Worm (Caenorhabditis elegans) whole organism, L4 larva: ENCODE results near the gene gbf-1.
A peak's percentile ranks its signal among the peaks of the same experiment; 100 is the strongest.

ENCODE experiments used
- F26F4.8 ChIP-seq: fragments of 200-800 bp; sonication (Bioruptor generic); conservative IDR thresholded peaks from 2 replicates; pipeline ENCODE4 v1.3.6; 2022; ENCODE audit warnings: missing genetic modification characterization, missing compliant biosample characterization
- T26A8.4 ChIP-seq: fragments of 200-800 bp; sonication (Bioruptor generic); IDR thresholded peaks from 2 replicates; pipeline ENCODE4 v1.3.6; 2022; ENCODE audit warnings: missing genetic modification characterization, missing compliant biosample characterization
- ceh-82 ChIP-seq: sonication (generic microtip); optimal IDR thresholded peaks from 2 replicates; lab custom pipeline; 2017; ENCODE audit warnings: missing biosample characterization, missing genetic modification characterization
- daf-12 ChIP-seq: fragments of 150-350 bp; optimal IDR thresholded peaks from 2 replicates; lab custom pipeline; 2014; ENCODE audit warnings: missing biosample characterization, missing genetic modification reagents, missing genetic modification characterization
- daf-16 ChIP-seq, 3 experiments: sonication (generic microtip); optimal IDR thresholded peaks; 2 replicates each; lab custom pipeline; 2016 to 2017; ENCODE audit warnings: missing genetic modification characterization in 3 of 3, missing genetic modification reagents in 3 of 3, mild to moderate bottlenecking in 2 of 3, missing compliant biosample characterization in 2 of 3, missing biosample characterization in 1 of 3, moderate library complexity in 1 of 3
- dpl-1 ChIP-seq: fragments of 150-350 bp; optimal IDR thresholded peaks from 2 replicates; lab custom pipeline; 2014; ENCODE audit warnings: missing biosample characterization, missing genetic modification reagents, missing genetic modification characterization
- dve-1 ChIP-seq: sonication (generic microtip); optimal IDR thresholded peaks from 2 replicates; lab custom pipeline; 2017; ENCODE audit warnings: antibody characterized with exemption, mild to moderate bottlenecking, missing genetic modification characterization, missing compliant biosample characterization; ENCODE audit not compliant: insufficient read depth
- fkh-10 ChIP-seq: fragments of 150-350 bp; optimal IDR thresholded peaks from 2 replicates; lab custom pipeline; 2014; ENCODE audit warnings: missing biosample characterization, missing genetic modification reagents, missing genetic modification characterization
- hif-1 ChIP-seq, 2 experiments: sonication (generic microtip); optimal IDR thresholded peaks; 2 replicates each; lab custom pipeline; 2016 to 2017; ENCODE audit warnings: missing compliant biosample characterization in 2 of 2, missing genetic modification characterization in 2 of 2, missing genetic modification reagents in 2 of 2, missing genotype in 2 of 2, mild to moderate bottlenecking in 1 of 2
- hlh-11 ChIP-seq: fragments of 200-800 bp; sonication (Bioruptor generic); optimal IDR thresholded peaks from 2 replicates; lab custom pipeline; 2018; ENCODE audit warnings: mild to moderate bottlenecking, missing genetic modification characterization, missing compliant biosample characterization
- hlh-30 ChIP-seq: sonication (generic microtip); optimal IDR thresholded peaks from 2 replicates; lab custom pipeline; 2017; ENCODE audit warnings: antibody characterized with exemption, mild to moderate bottlenecking, missing genetic modification characterization, missing compliant biosample characterization; ENCODE audit not compliant: insufficient read depth
- hmg-1.1 ChIP-seq: fragments of 200-800 bp; sonication (Bioruptor generic); IDR thresholded peaks from 2 replicates; pipeline ENCODE4 v1.3.6; 2022; ENCODE audit warnings: missing genetic modification reagents, missing genetic modification characterization, missing compliant biosample characterization
- jun-1 ChIP-seq: fragments of 150-350 bp; optimal IDR thresholded peaks from 2 replicates; lab custom pipeline; 2014; ENCODE audit warnings: missing biosample characterization, missing genetic modification reagents, missing genetic modification characterization
- lin-13 ChIP-seq: fragments of 150-350 bp; optimal IDR thresholded peaks from 2 replicates; lab custom pipeline; 2014; ENCODE audit warnings: missing biosample characterization, missing genetic modification reagents, missing genetic modification characterization
- lin-38 ChIP-seq: fragments of 200-800 bp; sonication (Bioruptor generic); IDR thresholded peaks from 2 replicates; pipeline ENCODE4 v1.3.6; 2022; ENCODE audit warnings: missing genetic modification reagents, missing genetic modification characterization, missing compliant biosample characterization
- lir-3 ChIP-seq: sonication (generic microtip); optimal IDR thresholded peaks from 2 replicates; lab custom pipeline; 2016; ENCODE audit warnings: mild to moderate bottlenecking, missing genetic modification characterization, missing compliant biosample characterization
- lsy-2 ChIP-seq, 2 experiments: fragments of 150-350 bp in 1 of 2; sonication (generic microtip) in 1 of 2; optimal IDR thresholded peaks; 2 replicates each; lab custom pipeline; 2014 to 2017; ENCODE audit warnings: missing biosample characterization in 2 of 2, missing genetic modification characterization in 2 of 2
- madf-9 ChIP-seq: fragments of 200-800 bp; sonication (Bioruptor generic); conservative IDR thresholded peaks from 2 replicates; pipeline ENCODE4 v1.3.6; 2022; ENCODE audit warnings: missing genetic modification reagents, missing genetic modification characterization, missing compliant biosample characterization
- mdl-1 ChIP-seq, 2 experiments: fragments of 150-350 bp in 1 of 2; sonication (generic microtip) in 1 of 2; optimal IDR thresholded peaks; 2 replicates each; lab custom pipeline; 2014 to 2017; ENCODE audit warnings: missing biosample characterization in 2 of 2, missing genetic modification characterization in 2 of 2
- mep-1 ChIP-seq: fragments of 150-350 bp; sonication (generic microtip); optimal IDR thresholded peaks from 3 replicates; lab custom pipeline; 2014; ENCODE audit warnings: missing biosample characterization, missing genetic modification characterization
- mes-2 ChIP-seq: sonication (generic microtip); optimal IDR thresholded peaks from 2 replicates; lab custom pipeline; 2016; ENCODE audit warnings: missing genotype, mild to moderate bottlenecking, missing genetic modification characterization, missing compliant biosample characterization; ENCODE audit not compliant: poor library complexity, severe bottlenecking
- mxl-2 ChIP-seq: fragments of 200-800 bp; sonication (Bioruptor generic); conservative IDR thresholded peaks from 2 replicates; pipeline ENCODE4 v1.3.6; 2022; ENCODE audit warnings: missing genetic modification reagents, missing genetic modification characterization, missing compliant biosample characterization
- nhr-102 ChIP-seq: sonication (generic microtip); optimal IDR thresholded peaks from 2 replicates; lab custom pipeline; 2016; ENCODE audit warnings: mild to moderate bottlenecking, missing genetic modification characterization, moderate library complexity, missing compliant biosample characterization
- nhr-28 ChIP-seq: fragments of 150-350 bp; optimal IDR thresholded peaks from 2 replicates; lab custom pipeline; 2014; ENCODE audit warnings: missing biosample characterization, missing genetic modification characterization
- nhr-48 ChIP-seq: sonication (generic microtip); optimal IDR thresholded peaks from 2 replicates; lab custom pipeline; 2016; ENCODE audit warnings: mild to moderate bottlenecking, missing genetic modification characterization, missing compliant biosample characterization
- nhr-6 ChIP-seq: fragments of 150-350 bp; optimal IDR thresholded peaks from 2 replicates; lab custom pipeline; 2014; ENCODE audit warnings: missing biosample characterization, missing genetic modification characterization
- nhr-77 ChIP-seq: fragments of 150-350 bp; optimal IDR thresholded peaks from 2 replicates; lab custom pipeline; 2014; ENCODE audit warnings: missing biosample characterization, missing genetic modification characterization
- pha-4 ChIP-seq, 2 experiments: fragments of 150-350 bp in 1 of 2; fragments of 200-800 bp in 1 of 2; sonication (Bioruptor generic) in 1 of 2; IDR thresholded peaks in 1 of 2; optimal IDR thresholded peaks in 1 of 2; 2 replicates each; pipeline versions ENCODE4 v1.3.6 to Lab custom; 2014 to 2022; ENCODE audit warnings: missing genetic modification characterization in 2 of 2, missing genetic modification reagents in 2 of 2, missing biosample characterization in 1 of 2, missing compliant biosample characterization in 1 of 2
- pqm-1 ChIP-seq: sonication (generic microtip); optimal IDR thresholded peaks from 2 replicates; lab custom pipeline; 2017; ENCODE audit warnings: missing biosample characterization, missing genetic modification characterization
- spr-1 ChIP-seq: sonication (generic microtip); optimal IDR thresholded peaks from 2 replicates; lab custom pipeline; 2016; ENCODE audit warnings: mild to moderate bottlenecking, missing genetic modification characterization, missing compliant biosample characterization
- spr-3 ChIP-seq: fragments of 200-800 bp; sonication (Bioruptor generic); optimal IDR thresholded peaks from 2 replicates; lab custom pipeline; 2018; ENCODE audit warnings: mild to moderate bottlenecking, missing genetic modification characterization, missing compliant biosample characterization

Gene gbf-1

ce11 chrIII:11726590-11726989, 46.9 kb downstream of the gbf-1 start, which contains the start of gene Y41C4A.12:
Y41C4A.12 (minus strand) TSS chrIII:11726690.
- no peak for TF ChIP-seq daf-16 (GFP tag; optimal IDR thresholded peaks at IDR 0.05; lab: Kevin White, UChicago)
- peak; percentile 31 for TF ChIP-seq daf-16 (tag; optimal IDR thresholded peaks at IDR 0.05; lab: Kevin White, UChicago)
- no peak for TF ChIP-seq daf-12 (tag; lab: Kevin White, UChicago)
- TF ChIP-seq, all 104 proteins: peak for 1

ce11 chrIII:11721405-11721804, 52.1 kb downstream of the gbf-1 start, which contains the start of gene Y41C4A.32:
Y41C4A.32 (plus strand) TSS chrIII:11721706.
- TF ChIP-seq hmg-1.1 (GFP tag; lab: Robert Waterston, UW), result 0 out of 2 replicates have a peak, but pooled peaks have one; percentile 19
- no peak for TF ChIP-seq mxl-2 (GFP tag; lab: Robert Waterston, UW)
- TF ChIP-seq hlh-30 (tag; lab: Kevin White, UChicago), result peak; percentile 43
- TF ChIP-seq lin-38 (GFP tag; lab: Robert Waterston, UW), result peak; percentile 29
- peak; percentile 9 for TF ChIP-seq nhr-28 (tag; lab: Kevin White, UChicago)
- TF ChIP-seq pqm-1 (tag; lab: Kevin White, UChicago), result no peak
- peak; percentile 7 for TF ChIP-seq hlh-11 (tag; lab: Kevin White, UChicago)

- TF ChIP-seq hif-1 (tag; optimal IDR thresholded peaks at IDR 0.05; lab: Kevin White, UChicago) (no peak), dve-1 (tag; lab: Kevin White, UChicago) (peak; percentile 36), dpl-1 (GFP tag; lab: Kevin White, UChicago) (peak; percentile 96), nhr-48 (tag; lab: Kevin White, UChicago) (no peak), mes-2 (peak; percentile 69), lir-3 (tag; lab: Kevin White, UChicago) (no peak), nhr-6 (tag; lab: Kevin White, UChicago) (peak; percentile 29), mep-1 (tag; lab: Kevin White, UChicago) (peak; percentile 47), madf-9 (GFP tag; lab: Robert Waterston, UW) (0 out of 2 replicates have a peak, but pooled peaks have one; percentile 13), nhr-77 (tag; lab: Kevin White, UChicago) (peak; percentile 31), pqm-1 (tag; lab: Kevin White, UChicago) (no peak), lin-13 (GFP tag; lab: Kevin White, UChicago) (peak; percentile 34), T26A8.4 (GFP tag; lab: Robert Waterston, UW) (no peak), hlh-30 (tag; lab: Kevin White, UChicago) (peak; percentile 69), lin-38 (GFP tag; lab: Robert Waterston, UW) (peak; percentile 97), pha-4 (GFP tag; IDR thresholded peaks at IDR 0.05; lab: Robert Waterston, UW) (no peak), pha-4 (tag; optimal IDR thresholded peaks at IDR 0.05; lab: Kevin White, UChicago) (peak; percentile 88), F26F4.8 (GFP tag; lab: Robert Waterston, UW) (no peak), spr-3 (GFP tag; lab: Kevin White, UChicago) (no peak), spr-1 (tag; lab: Kevin White, UChicago) (no peak), jun-1 (tag; lab: Kevin White, UChicago) (no peak), daf-16 (GFP tag; optimal IDR thresholded peaks at IDR 0.05; lab: Kevin White, UChicago) (no peak), daf-16 (tag; optimal IDR thresholded peaks at IDR 0.05; lab: Kevin White, UChicago) (peak; percentile 3), fkh-10 (GFP tag; lab: Kevin White, UChicago) (peak; percentile 5), lsy-2 (tag; optimal IDR thresholded peaks at IDR 0.05; lab: Kevin White, UChicago) (peak in 1 of 2 experiments; percentile 72), nhr-102 (tag; lab: Kevin White, UChicago) (peak; percentile 50), mxl-2 (GFP tag; lab: Robert Waterston, UW) (no peak), ceh-82 (tag; lab: Kevin White, UChicago) (no peak), nhr-28 (tag; lab: Kevin White, UChicago) (peak; percentile 43), mdl-1 (tag; optimal IDR thresholded peaks at IDR 0.05; lab: Kevin White, UChicago) (peak in 1 of 2 experiments; percentile 8), hmg-1.1 (GFP tag; lab: Robert Waterston, UW) (peak; percentile 59; the same call in 1 of the 2 replicates)
Measured at ce11 chrIII:11719400-11719875, 54.0 kb downstream of the gbf-1 start, which contains the start of the genes elb-1 and Y41C4A.11. elb-1 (minus strand) TSS chrIII:11719450. Y41C4A.11 (plus strand) TSS chrIII:11719860.
